Fruit fly (Drosophila melanogaster) whole organism, embryonic: ENCODE results near the gene CG3505.

Source experiments
- ATbp ChIP-seq: fragments of 200-800 bp; sonication (Bioruptor generic); optimal IDR thresholded peaks from 2 replicates; lab custom pipeline; 2017; ENCODE audit warnings: missing biosample characterization, mild to moderate bottlenecking, missing genetic modification characterization, missing genetic modification reagents
- Aef1 ChIP-seq: fragments of 200-800 bp; sonication (Bioruptor generic); IDR thresholded peaks from 3 replicates; pipeline ENCODE4 v1.3.6; 2022; ENCODE audit warnings: missing biosample characterization, missing genetic modification characterization
- CG10321 ChIP-seq: fragments of 200-800 bp; sonication (Bioruptor generic); IDR thresholded peaks from 2 replicates; pipeline ENCODE4 v1.3.6; 2022; ENCODE audit warnings: missing biosample characterization, missing genetic modification characterization
- CG12942 ChIP-seq: fragments of 200-800 bp; sonication (Bioruptor generic); optimal IDR thresholded peaks from 3 replicates; lab custom pipeline; 2016; ENCODE audit warnings: missing biosample characterization, missing genetic modification characterization
- CG15601 ChIP-seq: fragments of 200-800 bp; sonication (Bioruptor generic); optimal IDR thresholded peaks from 3 replicates; lab custom pipeline; 2019; ENCODE audit warnings: missing biosample characterization, mild to moderate bottlenecking, missing genetic modification characterization, moderate library complexity
- CG17186 ChIP-seq: fragments of 200-800 bp; sonication (Bioruptor generic); optimal IDR thresholded peaks from 3 replicates; lab custom pipeline; 2017; ENCODE audit warnings: missing biosample characterization, missing genetic modification reagents, missing genetic modification characterization
- CG30431 ChIP-seq: fragments of 200-800 bp; sonication (Bioruptor generic); optimal IDR thresholded peaks from 2 replicates; lab custom pipeline; 2017; ENCODE audit warnings: missing biosample characterization, missing genetic modification characterization
- CG3065 ChIP-seq: fragments of 200-800 bp; sonication (Bioruptor generic); optimal IDR thresholded peaks from 2 replicates; lab custom pipeline; 2016; ENCODE audit warnings: missing biosample characterization, missing genetic modification characterization
- CG3163 ChIP-seq: fragments of 200-800 bp; sonication (Bioruptor generic); optimal IDR thresholded peaks from 3 replicates; lab custom pipeline; 2016; ENCODE audit warnings: missing biosample characterization, missing genetic modification characterization
- CG34224 ChIP-seq: fragments of 200-800 bp; sonication (Bioruptor generic); IDR thresholded peaks from 3 replicates; pipeline ENCODE4 v1.3.6; 2022; ENCODE audit warnings: missing biosample characterization, missing genetic modification characterization; ENCODE audit not compliant: partially characterized antibody
- CG34376 ChIP-seq: fragments of 200-800 bp; sonication (Bioruptor generic); optimal IDR thresholded peaks from 2 replicates; lab custom pipeline; 2018; ENCODE audit warnings: missing biosample characterization, mild to moderate bottlenecking, missing genetic modification characterization
- CG3838 ChIP-seq: fragments of 200-800 bp; sonication (Bioruptor generic); optimal IDR thresholded peaks from 3 replicates; lab custom pipeline; 2016; ENCODE audit warnings: missing biosample characterization, missing genetic modification characterization
- CG4282 ChIP-seq: fragments of 200-800 bp; sonication (Bioruptor generic); optimal IDR thresholded peaks from 2 replicates; lab custom pipeline; 2016; ENCODE audit warnings: missing biosample characterization, missing genetic modification characterization
- CG4328 ChIP-seq: fragments of 200-800 bp; sonication (Bioruptor generic); optimal IDR thresholded peaks from 3 replicates; lab custom pipeline; 2017; ENCODE audit warnings: missing biosample characterization, missing genetic modification reagents, missing genetic modification characterization
- CG6254 ChIP-seq: fragments of 200-800 bp; sonication (Bioruptor generic); optimal IDR thresholded peaks from 3 replicates; lab custom pipeline; 2017; ENCODE audit warnings: mild to moderate bottlenecking, missing biosample characterization, missing genetic modification reagents, missing genetic modification characterization
- CG6689 ChIP-seq: fragments of 200-800 bp; sonication (Bioruptor generic); IDR thresholded peaks from 2 replicates; pipeline ENCODE4 v1.3.6; 2022; ENCODE audit warnings: missing biosample characterization, missing genetic modification characterization
- CG6765 ChIP-seq: fragments of 200-800 bp; sonication (Bioruptor generic); optimal IDR thresholded peaks from 3 replicates; lab custom pipeline; 2017; ENCODE audit warnings: missing biosample characterization, mild to moderate bottlenecking, missing genetic modification characterization
- CG7745 ChIP-seq: fragments of 200-800 bp; sonication (Bioruptor generic); optimal IDR thresholded peaks from 2 replicates; lab custom pipeline; 2018; ENCODE audit warnings: missing biosample characterization, mild to moderate bottlenecking, missing genetic modification characterization, moderate library complexity
- CG7928 ChIP-seq: fragments of 200-800 bp; sonication (Bioruptor generic); optimal IDR thresholded peaks from 2 replicates; lab custom pipeline; 2017; ENCODE audit warnings: missing biosample characterization, mild to moderate bottlenecking, missing genetic modification characterization
- CG8089 ChIP-seq: fragments of 200-800 bp; sonication (Bioruptor generic); optimal IDR thresholded peaks from 3 replicates; lab custom pipeline; 2016; ENCODE audit warnings: missing biosample characterization, missing genetic modification characterization
- Camta ChIP-seq: fragments of 200-800 bp; sonication (Bioruptor generic); optimal IDR thresholded peaks from 2 replicates; lab custom pipeline; 2016; ENCODE audit warnings: missing biosample characterization, missing genetic modification characterization
- Dfd ChIP-seq, 2 experiments: fragments of >200 bp; optimal IDR thresholded peaks; 2 replicates each; lab custom pipeline; 2017; ENCODE audit warnings: missing biosample characterization in 2 of 2, missing genetic modification characterization in 2 of 2
- Dll ChIP-seq: fragments of 200-800 bp; sonication (Bioruptor generic); IDR thresholded peaks from 4 replicates; pipeline ENCODE4 v1.3.6; 2022; ENCODE audit warnings: missing biosample characterization, missing genetic modification characterization; ENCODE audit not compliant: partially characterized antibody
- Ets65A ChIP-seq: fragments of 200-800 bp; sonication (Bioruptor generic); peaks from one replicate; lab custom pipeline; 2016; ENCODE audit warnings: missing biosample characterization, missing genetic modification characterization
- HLH54F ChIP-seq: fragments of 200-800 bp; sonication (Bioruptor generic); optimal IDR thresholded peaks from 3 replicates; lab custom pipeline; 2016; ENCODE audit warnings: missing biosample characterization, missing genetic modification characterization
- Hr51 ChIP-seq, 2 experiments: fragments of 200-800 bp; sonication (Bioruptor generic); optimal IDR thresholded peaks; 2 replicates in 1 of 2; 3 replicates in 1 of 2; lab custom pipeline; 2016 to 2018; ENCODE audit warnings: missing biosample characterization in 2 of 2, missing genetic modification characterization in 2 of 2, mild to moderate bottlenecking in 1 of 2, moderate library complexity in 1 of 2
- Lpt ChIP-seq: fragments of >200 bp; optimal IDR thresholded peaks from 2 replicates; lab custom pipeline; 2018; ENCODE audit warnings: missing biosample characterization, missing genetic modification characterization
- PHDP ChIP-seq: fragments of 200-800 bp; sonication (Bioruptor generic); optimal IDR thresholded peaks from 3 replicates; lab custom pipeline; 2018; ENCODE audit warnings: missing biosample characterization, mild to moderate bottlenecking, missing genetic modification characterization, moderate library complexity
- Trl ChIP-seq, 3 experiments: fragments of >200 bp in 2 of 3; fragments of 200-800 bp in 1 of 3; sonication (Bioruptor generic) in 1 of 3; optimal IDR thresholded peaks; 2 replicates in 1 of 3; 3 replicates in 2 of 3; lab custom pipeline; 2016 to 2017; ENCODE audit warnings: missing biosample characterization in 1 of 3, missing genetic modification characterization in 1 of 3
- ap ChIP-seq: fragments of 200-800 bp; sonication (Bioruptor generic); IDR thresholded peaks from 2 replicates; pipeline ENCODE4 v1.3.6; 2022; ENCODE audit warnings: missing biosample characterization, missing genetic modification characterization
- bigmax ChIP-seq: fragments of 200-800 bp; sonication (Bioruptor generic); optimal IDR thresholded peaks from 2 replicates; lab custom pipeline; 2018; ENCODE audit warnings: missing biosample characterization, mild to moderate bottlenecking, missing genetic modification characterization
- crp ChIP-seq, 2 experiments: fragments of 200-800 bp; sonication (Bioruptor generic); optimal IDR thresholded peaks; 2 replicates in 1 of 2; 3 replicates in 1 of 2; lab custom pipeline; 2017; ENCODE audit warnings: missing biosample characterization in 2 of 2, missing genetic modification characterization in 2 of 2, mild to moderate bottlenecking in 1 of 2, moderate library complexity in 1 of 2
- dan ChIP-seq: fragments of 200-800 bp; sonication (Bioruptor generic); IDR thresholded peaks from 2 replicates; pipeline ENCODE4 v1.3.6; 2022; ENCODE audit warnings: missing biosample characterization, missing genetic modification characterization
- disco-r ChIP-seq: fragments of 200-800 bp; sonication (Bioruptor generic); optimal IDR thresholded peaks from 2 replicates; lab custom pipeline; 2016; ENCODE audit warnings: missing biosample characterization, missing genetic modification characterization
- grau ChIP-seq: fragments of 200-800 bp; optimal IDR thresholded peaks from 3 replicates; lab custom pipeline; 2019; ENCODE audit warnings: missing biosample characterization, mild to moderate bottlenecking, missing genetic modification characterization, moderate library complexity
- mam ChIP-seq: fragments of 200-800 bp; sonication (Bioruptor generic); optimal IDR thresholded peaks from 3 replicates; lab custom pipeline; 2016; ENCODE audit warnings: missing biosample characterization, missing genetic modification characterization
- mirr ChIP-seq: fragments of 200-800 bp; sonication (Bioruptor generic); optimal IDR thresholded peaks from 3 replicates; lab custom pipeline; 2018; ENCODE audit warnings: missing biosample characterization, mild to moderate bottlenecking, missing genetic modification characterization
- nau ChIP-seq: fragments of 200-800 bp; sonication (Bioruptor generic); optimal IDR thresholded peaks from 3 replicates; lab custom pipeline; 2017; ENCODE audit warnings: missing biosample characterization, mild to moderate bottlenecking, missing genetic modification characterization, missing genetic modification reagents
- pho ChIP-seq: fragments of 200-800 bp; sonication (Bioruptor generic); optimal IDR thresholded peaks from 2 replicates; lab custom pipeline; 2016; ENCODE audit warnings: missing biosample characterization, missing genetic modification characterization
- prd ChIP-seq, 3 experiments: fragments of >200 bp in 2 of 3; fragments of 200-800 bp in 1 of 3; sonication (Bioruptor generic) in 1 of 3; optimal IDR thresholded peaks in 2 of 3; IDR thresholded peaks in 1 of 3; 2 replicates in 2 of 3; 3 replicates in 1 of 3; pipeline versions ENCODE4 v1.3.6 to Lab custom; 2017 to 2022; ENCODE audit warnings: missing biosample characterization in 1 of 3, missing genetic modification characterization in 1 of 3
- sisA ChIP-seq: fragments of 200-800 bp; sonication (Bioruptor generic); IDR thresholded peaks from 2 replicates; pipeline ENCODE4 v1.3.6; 2022; ENCODE audit warnings: missing biosample characterization, missing genetic modification characterization
- slp2 ChIP-seq: fragments of 200-800 bp; sonication (Bioruptor generic); optimal IDR thresholded peaks from 2 replicates; lab custom pipeline; 2016; ENCODE audit warnings: missing biosample characterization, missing genetic modification characterization
- sna ChIP-seq: fragments of 200-800 bp; sonication (Bioruptor generic); IDR thresholded peaks from 2 replicates; pipeline ENCODE4 v1.3.6; 2022; ENCODE audit warnings: missing biosample characterization, missing genetic modification characterization; ENCODE audit not compliant: partially characterized antibody
- so ChIP-seq: fragments of 200-800 bp; sonication (Bioruptor generic); IDR thresholded peaks from 3 replicates; pipeline ENCODE4 v1.3.6; 2022; ENCODE audit warnings: missing biosample characterization, missing genetic modification characterization
- sr ChIP-seq: fragments of 200-800 bp; sonication (Bioruptor generic); IDR thresholded peaks from 3 replicates; pipeline ENCODE4 v1.3.6; 2022; ENCODE audit warnings: missing biosample characterization, missing genetic modification characterization
- trem ChIP-seq: fragments of 200-800 bp; optimal IDR thresholded peaks from 3 replicates; lab custom pipeline; 2019; ENCODE audit warnings: missing biosample characterization, mild to moderate bottlenecking, missing genetic modification characterization, moderate library complexity
- unpg ChIP-seq: fragments of 200-800 bp; sonication (Bioruptor generic); optimal IDR thresholded peaks from 3 replicates; lab custom pipeline; 2018; ENCODE audit warnings: missing biosample characterization, mild to moderate bottlenecking, missing genetic modification characterization, moderate library complexity
- vnd ChIP-seq: fragments of 200-800 bp; sonication (Bioruptor generic); IDR thresholded peaks from 3 replicates; pipeline ENCODE4 v1.3.6; 2022; ENCODE audit warnings: missing biosample characterization, missing genetic modification characterization; ENCODE audit not compliant: partially characterized antibody

Gene CG3505

DNA sequence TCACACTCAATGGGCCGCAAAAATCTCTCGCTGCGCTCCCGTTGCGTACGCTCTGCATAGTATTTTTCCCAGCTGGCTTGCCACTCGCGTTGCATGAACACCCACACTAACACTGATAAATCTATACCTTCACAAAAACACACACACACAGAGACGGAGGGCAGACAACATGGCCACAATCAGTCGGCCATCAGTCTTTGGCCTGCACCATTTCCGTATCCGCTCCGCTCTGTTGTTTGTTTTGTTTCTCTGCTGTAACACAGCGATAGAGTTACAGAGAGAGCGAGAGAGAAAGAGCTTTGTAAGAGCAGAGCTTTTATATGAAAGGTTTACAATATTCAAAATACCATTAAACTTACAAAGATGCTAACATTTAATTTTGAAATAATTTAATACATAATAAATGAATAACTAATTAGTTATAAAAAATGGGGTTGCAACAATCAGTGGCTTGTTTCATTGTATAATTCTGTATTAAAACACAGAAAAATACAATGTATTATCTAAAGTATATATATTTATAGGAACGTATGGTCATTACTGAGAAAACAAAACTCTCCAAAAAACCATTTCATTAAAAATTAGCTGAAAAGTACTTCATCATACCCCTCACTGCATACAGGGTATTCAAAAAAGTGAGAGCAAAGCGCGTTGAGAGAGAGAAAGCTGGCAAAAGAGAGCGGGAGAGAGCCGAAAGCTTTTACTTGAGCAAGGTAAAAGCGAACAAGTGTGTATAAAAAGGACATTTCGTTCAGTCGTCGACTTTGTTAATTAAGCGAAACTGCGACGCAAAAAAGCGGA lies 48.2 kb upstream of the CG3505 start, which contains the start of gene CG14853 (continued):
- TF ChIP-seq CG7928 (no peak), Camta (GFP tag; lab: Kevin White, UChicago) (no peak), ATbp (GFP tag; lab: Kevin White, UChicago) (peak; percentile 76), CG4282 (no peak), ap (GFP tag; lab: Robert Waterston, UW) (peak; percentile 79), prd (optimal IDR thresholded peaks at IDR 0.05; lab: Kevin White, UChicago) (no peak), prd (GFP tag; IDR thresholded peaks at IDR 0.05; lab: Robert Waterston, UW) (peak; percentile 78), CG15601 (tag; lab: Kevin White, UChicago) (peak; percentile 83), mirr (GFP tag; lab: Kevin White, UChicago) (peak; percentile 78), CG3838 (GFP tag; lab: Kevin White, UChicago) (peak; percentile 43), CG3163 (GFP tag; lab: Kevin White, UChicago) (peak; percentile 9), Aef1 (GFP tag; lab: Robert Waterston, UW) (peak; percentile 72), nau (GFP tag; lab: Kevin White, UChicago) (peak; percentile 84), Dll (GFP tag; lab: Robert Waterston, UW) (no peak), CG10321 (GFP tag; lab: Robert Waterston, UW) (no peak), bigmax (GFP tag; lab: Kevin White, UChicago) (peak; percentile 50), CG30431 (GFP tag; lab: Kevin White, UChicago) (peak; percentile 56), CG17186 (GFP tag; lab: Kevin White, UChicago) (peak; percentile 40), Hr51 (GFP tag; optimal IDR thresholded peaks at IDR 0.05; lab: Kevin White, UChicago) (peak in 1 of 2 experiments; percentile 96), CG12942 (GFP tag; lab: Kevin White, UChicago) (peak; percentile 71), Ets65A (GFP tag; lab: Kevin White, UChicago) (peak; percentile 79), pho (GFP tag; lab: Kevin White, UChicago) (peak; percentile 6), crp (GFP tag; optimal IDR thresholded peaks at IDR 0.05; lab: Kevin White, UChicago) (peak in 1 of 2 experiments; percentile 22), Dfd (GFP tag; optimal IDR thresholded peaks at IDR 0.05; lab: Kevin White, UChicago) (no peak), vnd (no peak), CG34224 (no peak), sr (GFP tag; lab: Robert Waterston, UW) (peak; percentile 60; the same call in 2 of the 3 replicates), PHDP (peak; percentile 94), CG6254 (GFP tag; lab: Kevin White, UChicago) (peak; percentile 63), disco-r (no peak), HLH54F (GFP tag; lab: Kevin White, UChicago) (no peak), sisA (peak; percentile 56), Trl (optimal IDR thresholded peaks at IDR 0.05; lab: Kevin White, UChicago) (peak; percentile 61 to 76), Trl (GFP tag; optimal IDR thresholded peaks at IDR 0.05; lab: Kevin White, UChicago) (no peak), unpg (peak; percentile 65), CG4328 (GFP tag; lab: Kevin White, UChicago) (peak; percentile 62), mam (GFP tag; lab: Kevin White, UChicago) (peak; percentile 39), CG6689 (GFP tag; lab: Robert Waterston, UW) (peak; percentile 77), CG34376 (GFP tag; lab: Kevin White, UChicago) (peak; percentile 74), sna (GFP tag; lab: Robert Waterston, UW) (no peak), Lpt (GFP tag; lab: Kevin White, UChicago) (no peak), CG7745 (tag; lab: Kevin White, UChicago) (no peak), CG6765 (GFP tag; lab: Kevin White, UChicago) (peak; percentile 79), grau (tag; lab: Kevin White, UChicago) (peak; percentile 92), CG8089 (GFP tag; lab: Kevin White, UChicago) (peak; percentile 56), trem (peak; percentile 18), dan (GFP tag; lab: Robert Waterston, UW) (no peak), so (GFP tag; lab: Robert Waterston, UW) (peak; percentile 68; the same call in 2 of the 3 replicates), CG3065 (GFP tag; lab: Kevin White, UChicago) (peak; percentile 48), slp2 (GFP tag; lab: Kevin White, UChicago) (no peak)
